Worm (Caenorhabditis elegans): ENCODE data around the gene pacl-1.

Gene pacl-1

DNA sequence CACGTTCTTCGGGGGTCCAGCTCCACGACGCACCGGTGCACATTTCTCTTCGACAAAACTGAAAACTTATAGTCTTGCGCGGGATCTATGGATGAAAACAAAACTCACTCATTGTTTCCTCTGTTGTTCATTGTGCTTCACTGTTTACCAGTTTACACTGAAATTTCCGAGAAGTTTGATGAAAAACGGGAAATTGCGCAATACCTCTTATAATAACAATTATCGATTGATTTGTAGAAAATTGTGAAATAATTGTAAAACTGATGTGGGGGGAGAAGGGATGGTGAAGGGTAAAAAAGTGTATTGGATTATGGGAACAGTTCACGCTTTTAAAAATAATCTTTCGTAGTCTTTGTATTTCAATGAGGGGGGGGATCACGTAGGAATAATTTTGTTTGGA is 45.8 kb downstream of the pacl-1 start:
- TF ChIP-seq lin-40 (tag; optimal IDR thresholded peaks at IDR 0.05) (no peak), sptf-2 (GFP tag; optimal IDR thresholded peaks at IDR 0.05) (no peak), akir-1 (GFP tag; optimal IDR thresholded peaks at IDR 0.05) (no peak), chd-7 (tag; optimal IDR thresholded peaks at IDR 0.05) (no peak), C06A6.2 (GFP tag; conservative IDR thresholded peaks at IDR 0.05) (no peak)

DNA sequence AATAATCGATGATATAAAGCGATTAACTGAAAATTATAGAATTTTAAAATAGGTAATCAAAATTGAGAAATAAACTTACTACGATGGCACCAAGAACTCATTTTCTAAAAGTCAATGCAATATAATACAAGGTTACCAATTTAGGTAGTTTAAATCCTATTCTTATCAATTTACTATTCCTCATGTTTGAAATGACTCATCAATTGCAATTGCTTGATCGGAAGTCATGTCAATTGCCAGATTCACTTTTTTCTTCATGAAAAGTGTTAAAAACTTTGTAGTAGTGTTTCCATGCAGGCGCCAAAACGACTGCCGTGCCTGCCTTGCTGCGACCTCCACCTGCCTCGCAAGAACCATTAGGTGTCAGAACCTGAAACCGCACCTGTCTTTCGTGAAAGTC is 48.7 kb downstream of the pacl-1 start, which contains the start of gene F11A5.13:
Gene F11A5.13, minus strand, starts transcription at position 101 of the 400 bp plus-strand sequence.
- TF ChIP-seq ztf-26 (tag; optimal IDR thresholded peaks at IDR 0.05) (no peak), madf-10 (tag; optimal IDR thresholded peaks at IDR 0.05) (no peak), tbp1 (GFP tag; optimal IDR thresholded peaks at IDR 0.05) (no peak), cebp-2 (GFP tag; IDR thresholded peaks at IDR 0.05) (no peak), mxl-1 (tag; optimal IDR thresholded peaks at IDR 0.05) (no peak), Y95B8A.8 (GFP tag; IDR thresholded peaks at IDR 0.05) (no peak), fkh-3 (tag; optimal IDR thresholded peaks at IDR 0.05) (no peak)

DNA sequence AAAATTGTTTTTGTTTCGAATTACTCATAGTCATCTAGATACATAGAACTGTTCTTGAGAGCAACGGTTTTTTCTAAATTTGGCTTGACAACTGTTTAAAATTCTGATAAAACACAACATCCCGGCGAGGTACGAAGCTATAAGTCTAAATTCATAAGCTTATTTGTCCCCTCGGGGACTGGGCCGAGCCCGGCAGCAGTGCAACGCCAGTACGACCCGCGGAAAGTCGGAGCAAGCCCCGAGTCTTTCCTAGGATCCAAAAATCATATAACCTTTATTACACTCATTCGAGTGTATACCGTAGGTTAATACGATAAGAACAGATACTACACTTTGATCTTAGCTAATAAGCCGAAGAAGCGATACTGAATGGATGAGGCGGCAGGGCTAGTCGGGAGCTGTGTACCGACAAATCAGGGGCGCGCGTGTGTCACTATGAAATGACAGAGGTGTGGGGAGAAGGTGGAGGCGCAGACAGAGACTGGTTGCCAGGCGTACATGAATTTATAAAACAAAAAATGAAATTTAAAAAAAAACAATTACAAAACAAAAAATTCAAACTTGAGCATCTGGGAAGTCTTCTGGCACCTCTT is 49.6 kb downstream of the pacl-1 start:
- no peak for TF ChIP-seq ceh-40 (GFP tag; IDR thresholded peaks at IDR 0.05)
- no peak for TF ChIP-seq ama-1 (optimal IDR thresholded peaks at IDR 0.05)
- TF ChIP-seq ama-1 (GFP tag; optimal IDR thresholded peaks at IDR 0.05), result no peak
- TF ChIP-seq dpl-1 (GFP tag; optimal IDR thresholded peaks at IDR 0.05), result no peak
- TF ChIP-seq hmg-1.2 (GFP tag; IDR thresholded peaks at IDR 0.05), result peak; percentile 91
- no peak for TF ChIP-seq K11D2.4 (GFP tag; IDR thresholded peaks at IDR 0.05)
- TF ChIP-seq dox-1 (GFP tag; IDR thresholded peaks at IDR 0.05), result peak; percentile 77
- peak; percentile 45 for TF ChIP-seq die-1 (tag; optimal IDR thresholded peaks at IDR 0.05)
- no peak for TF ChIP-seq somi-1 (GFP tag; optimal IDR thresholded peaks at IDR 0.05)
- 0 out of 2 replicates have a peak, but pooled peaks have one; percentile 52 for TF ChIP-seq egl-44 (GFP tag; IDR thresholded peaks at IDR 0.05)
- no peak for TF ChIP-seq hmg-20 (GFP tag; IDR thresholded peaks at IDR 0.05)
- peak; percentile 86 for TF ChIP-seq pbrm-1 (GFP tag; IDR thresholded peaks at IDR 0.05)
- no peak for TF ChIP-seq B0035.1 (tag; optimal IDR thresholded peaks at IDR 0.05)
- no peak for TF ChIP-seq ztf-22 (GFP tag; optimal IDR thresholded peaks at IDR 0.05)
- TF ChIP-seq unc-130 (GFP tag; optimal IDR thresholded peaks at IDR 0.05), result peak; percentile 13
- TF ChIP-seq ceh-27 (GFP tag; optimal IDR thresholded peaks at IDR 0.05), result no peak
- TF ChIP-seq nhr-90 (tag; optimal IDR thresholded peaks at IDR 0.05), result no peak
- TF ChIP-seq K12H6.12 (tag; optimal IDR thresholded peaks at IDR 0.05), result no peak
- no peak for TF ChIP-seq F10E7.11 (tag; optimal IDR thresholded peaks at IDR 0.05)
- no peak for TF ChIP-seq hlh-26 (GFP tag; conservative IDR thresholded peaks at IDR 0.05)
- no peak for TF ChIP-seq athp-1 (tag; optimal IDR thresholded peaks at IDR 0.05)
- TF ChIP-seq F57C9.4 (tag; optimal IDR thresholded peaks at IDR 0.05), result no peak
- no peak for TF ChIP-seq madf-3 (GFP tag; IDR thresholded peaks at IDR 0.05)
- peak; percentile 64 for TF ChIP-seq lsl-1 (GFP tag; optimal IDR thresholded peaks at IDR 0.05)
- TF ChIP-seq tbp1 (GFP tag; optimal IDR thresholded peaks at IDR 0.05), result peak; percentile 70
- no peak for TF ChIP-seq ztf-3 (GFP tag; optimal IDR thresholded peaks at IDR 0.05)
- TF ChIP-seq B0261.1 (tag; optimal IDR thresholded peaks at IDR 0.05), result peak; percentile 21
- TF ChIP-seq B0336.3 (GFP tag; IDR thresholded peaks at IDR 0.05), result peak; percentile 65
- no peak for TF ChIP-seq repo-1 (tag; optimal IDR thresholded peaks at IDR 0.05)
- peak; percentile 82 for TF ChIP-seq lin-26 (GFP tag; IDR thresholded peaks at IDR 0.05)
- TF ChIP-seq mxl-1 (tag; optimal IDR thresholded peaks at IDR 0.05), result no peak
- TF ChIP-seq attf-6 (GFP tag; IDR thresholded peaks at IDR 0.05), result peak; percentile 96
- TF ChIP-seq nhr-179 (tag; optimal IDR thresholded peaks at IDR 0.05), result no peak
- no peak for TF ChIP-seq cebp-1 (GFP tag; IDR thresholded peaks at IDR 0.05)
- TF ChIP-seq cebp-1 (tag; optimal IDR thresholded peaks at IDR 0.05), result no peak
- TF ChIP-seq egl-18 (GFP tag; IDR thresholded peaks at IDR 0.05), result no peak
- TF ChIP-seq gei-17 (GFP tag; optimal IDR thresholded peaks at IDR 0.05), result no peak
- TF ChIP-seq Y95B8A.8 (GFP tag; IDR thresholded peaks at IDR 0.05), result no peak

All from whole organism, young adult.